Worm (Caenorhabditis elegans): ENCODE data around the gene fbxa-5.
"Not testable (repeated sequence)": the region's sequence is repeated elsewhere in the genome, so short reads cannot be mapped to it uniquely, and the experiment has no call there.

ce11 chrIII:1377903-1378302 lies 37.8 kb upstream of the fbxa-5 start, which contains the start of gene pals-40:
- not testable (repeated sequence) for TF ChIP-seq ztf-29 (GFP tag; IDR thresholded peaks at IDR 0.05); ref-1 (GFP tag; conservative IDR thresholded peaks at IDR 0.05); klf-2 (GFP tag; conservative IDR thresholded peaks at IDR 0.05); cog-1 (tag; optimal IDR thresholded peaks at IDR 0.05); ztf-23 (GFP tag; IDR thresholded peaks at IDR 0.05); T22C8.4 (GFP tag; IDR thresholded peaks at IDR 0.05); flt-1 (GFP tag; IDR thresholded peaks at IDR 0.05); tab-1 (GFP tag; IDR thresholded peaks at IDR 0.05); med-1 (GFP tag; optimal IDR thresholded peaks at IDR 0.05; ENCODE audit: insufficient read depth)

Data from whole organism, midembryonic.